Worm (Caenorhabditis elegans) whole organism, mixed stage, embryonic: ENCODE measurements around the gene Y16E11A.4.
"Not testable (repeated sequence)": the region's sequence is repeated elsewhere in the genome, so short reads cannot be mapped to it uniquely, and the experiment has no call there.

ENCODE experiments used
- M03D4.4 ChIP-seq: sonication (generic microtip); optimal IDR thresholded peaks from 2 replicates; lab custom pipeline; 2017; ENCODE audit warnings: mild to moderate bottlenecking, missing genetic modification characterization, missing compliant biosample characterization
- drap-1 ChIP-seq: fragments of 200-800 bp; sonication (Bioruptor generic); optimal IDR thresholded peaks from 3 replicates; lab custom pipeline; 2018; ENCODE audit warnings: mild to moderate bottlenecking, missing genetic modification characterization, missing compliant biosample characterization
- elt-3 ChIP-seq: fragments of 150-350 bp; optimal IDR thresholded peaks from 2 replicates; lab custom pipeline; 2014; ENCODE audit warnings: missing biosample characterization, missing genetic modification characterization

- not testable (repeated sequence) for TF ChIP-seq M03D4.4 (tag; lab: Kevin White, UChicago); drap-1 (GFP tag; lab: Kevin White, UChicago); elt-3
These were observed 38.7 kb upstream of the Y16E11A.4 start, which contains the start of gene ZK250.2 for ce11 chrII:1948393-1948792.
